Worm (Caenorhabditis elegans) whole organism, L1 larva: Measurements from ENCODE around the gene F48E8.2.

Source experiments
- F16B12.6 ChIP-seq: fragments of 150-350 bp; optimal IDR thresholded peaks from 2 replicates; lab custom pipeline; 2014; ENCODE audit warnings: missing biosample characterization, missing genetic modification characterization
- blmp-1 ChIP-seq: fragments of 150-350 bp; optimal IDR thresholded peaks from 2 replicates; lab custom pipeline; 2014; ENCODE audit warnings: missing biosample characterization, missing genetic modification characterization
- ceh-82 ChIP-seq, 3 experiments: fragments of 150-350 bp in 1 of 3; sonication (generic microtip) in 2 of 3; optimal IDR thresholded peaks; 2 replicates each; lab custom pipeline; 2014 to 2017; ENCODE audit warnings: missing biosample characterization in 3 of 3, missing genetic modification characterization in 3 of 3
- ceh-90 ChIP-seq: sonication (generic microtip); optimal IDR thresholded peaks from 2 replicates; lab custom pipeline; 2016; ENCODE audit warnings: missing genetic modification characterization, missing compliant biosample characterization
- dpl-1 ChIP-seq, 3 experiments: fragments of 150-350 bp in 2 of 3; sonication (generic microtip) in 1 of 3; optimal IDR thresholded peaks; 2 replicates each; lab custom pipeline; 2014 to 2017; ENCODE audit warnings: missing biosample characterization in 3 of 3, missing genetic modification characterization in 3 of 3, missing genetic modification reagents in 3 of 3
- dsc-1 ChIP-seq: sonication (generic microtip); optimal IDR thresholded peaks from 2 replicates; lab custom pipeline; 2016; ENCODE audit warnings: mild to moderate bottlenecking, missing genetic modification characterization, missing compliant biosample characterization
- efl-1 ChIP-seq, 4 experiments: fragments of 150-350 bp; optimal IDR thresholded peaks in 3 of 4; peaks in 1 of 4; 1 replicate in 1 of 4; 2 replicates in 3 of 4; lab custom pipeline; 2014; ENCODE audit warnings: missing biosample characterization in 2 of 4, missing genetic modification characterization in 2 of 4, missing genetic modification reagents in 2 of 4
- efl-3 ChIP-seq: fragments of 200-800 bp; sonication (Bioruptor generic); optimal IDR thresholded peaks from 2 replicates; lab custom pipeline; 2018; ENCODE audit warnings: mild to moderate bottlenecking, missing genetic modification characterization, missing compliant biosample characterization
- egl-13 ChIP-seq: sonication (generic microtip); optimal IDR thresholded peaks from 2 replicates; lab custom pipeline; 2016; ENCODE audit warnings: missing genotype, missing genetic modification reagents, missing genetic modification characterization, missing compliant biosample characterization
- fkh-8 ChIP-seq: sonication (generic microtip); optimal IDR thresholded peaks from 2 replicates; lab custom pipeline; 2016; ENCODE audit warnings: mild to moderate bottlenecking, missing genetic modification characterization, missing compliant biosample characterization
- grh-1 ChIP-seq: fragments of 200-800 bp; sonication (Bioruptor generic); IDR thresholded peaks from 2 replicates; pipeline ENCODE4 v1.3.6; 2022; ENCODE audit warnings: missing genetic modification reagents, missing genetic modification characterization, missing compliant biosample characterization
- isw-1 ChIP-seq: fragments of 200-800 bp; sonication (Bioruptor generic); IDR thresholded peaks from 2 replicates; pipeline ENCODE4 v1.3.6; 2022; ENCODE audit warnings: missing genetic modification characterization, missing compliant biosample characterization
- jun-1 ChIP-seq: fragments of 150-350 bp; optimal IDR thresholded peaks from 2 replicates; lab custom pipeline; 2014; ENCODE audit warnings: missing biosample characterization, missing genetic modification reagents, missing genetic modification characterization
- lin-13 ChIP-seq: fragments of 150-350 bp; optimal IDR thresholded peaks from 2 replicates; lab custom pipeline; 2014; ENCODE audit warnings: missing biosample characterization, missing genetic modification reagents, missing genetic modification characterization
- lin-14 ChIP-seq: fragments of 200-800 bp; sonication (Bioruptor generic); optimal IDR thresholded peaks from 2 replicates; lab custom pipeline; 2018; ENCODE audit warnings: mild to moderate bottlenecking, missing genetic modification characterization, moderate library complexity, missing compliant biosample characterization
- lin-15B ChIP-seq: fragments of 150-350 bp; sonication (generic microtip); optimal IDR thresholded peaks from 3 replicates; lab custom pipeline; 2014; ENCODE audit warnings: missing biosample characterization, missing genetic modification characterization
- lin-35 ChIP-seq, 2 experiments: fragments of 150-350 bp; optimal IDR thresholded peaks; 2 replicates each; lab custom pipeline; 2014; ENCODE audit warnings: missing biosample characterization in 2 of 2, missing genetic modification characterization in 2 of 2, missing genetic modification reagents in 2 of 2
- lsy-2 ChIP-seq, 2 experiments: fragments of 150-350 bp; optimal IDR thresholded peaks; 2 replicates each; lab custom pipeline; 2014; ENCODE audit warnings: missing biosample characterization in 2 of 2, missing genetic modification characterization in 2 of 2
- mab-9 ChIP-seq: fragments of 200-800 bp; sonication (Bioruptor generic); IDR thresholded peaks from 2 replicates; pipeline ENCODE4 v1.3.6; 2022; ENCODE audit warnings: missing genetic modification reagents, missing genetic modification characterization, missing compliant biosample characterization
- mdl-1 ChIP-seq, 2 experiments: fragments of 150-350 bp; optimal IDR thresholded peaks; 2 replicates each; lab custom pipeline; 2014 to 2017; ENCODE audit warnings: missing biosample characterization in 2 of 2, missing genetic modification characterization in 2 of 2, inconsistent platforms in 1 of 2
- mef-2 ChIP-seq: fragments of 150-350 bp; optimal IDR thresholded peaks from 2 replicates; lab custom pipeline; 2014; ENCODE audit warnings: missing biosample characterization, missing genetic modification characterization
- mep-1 ChIP-seq: fragments of 150-350 bp; optimal IDR thresholded peaks from 2 replicates; lab custom pipeline; 2014; ENCODE audit warnings: missing biosample characterization, missing genetic modification characterization
- nhr-19 ChIP-seq: fragments of 200-800 bp; sonication (Bioruptor generic); conservative IDR thresholded peaks from 2 replicates; pipeline ENCODE4 v1.3.6; 2022; ENCODE audit warnings: missing genetic modification characterization, missing compliant biosample characterization
- nhr-20 ChIP-seq: sonication (generic microtip); optimal IDR thresholded peaks from 2 replicates; lab custom pipeline; 2016; ENCODE audit warnings: mild to moderate bottlenecking, missing genetic modification characterization, missing compliant biosample characterization
- nhr-28 ChIP-seq: fragments of 150-350 bp; optimal IDR thresholded peaks from 2 replicates; lab custom pipeline; 2014; ENCODE audit warnings: missing biosample characterization, missing genetic modification characterization
- nhr-47 ChIP-seq: sonication (generic microtip); optimal IDR thresholded peaks from 2 replicates; lab custom pipeline; 2016; ENCODE audit warnings: mild to moderate bottlenecking, missing genetic modification characterization, moderate library complexity, missing compliant biosample characterization
- nhr-71 ChIP-seq: sonication (generic microtip); optimal IDR thresholded peaks from 2 replicates; lab custom pipeline; 2016; ENCODE audit warnings: mild to moderate bottlenecking, missing genetic modification characterization, moderate library complexity, missing compliant biosample characterization
- nhr-76 ChIP-seq: sonication (generic microtip); optimal IDR thresholded peaks from 2 replicates; lab custom pipeline; 2017; ENCODE audit warnings: missing biosample characterization, missing genetic modification characterization
- nhr-77 ChIP-seq: fragments of 150-350 bp; optimal IDR thresholded peaks from 2 replicates; lab custom pipeline; 2014; ENCODE audit warnings: missing biosample characterization, missing genetic modification characterization
- nhr-84 ChIP-seq: sonication (generic microtip); optimal IDR thresholded peaks from 2 replicates; lab custom pipeline; 2017; ENCODE audit warnings: missing biosample characterization, missing genetic modification characterization
- nhr-85 ChIP-seq: sonication (generic microtip); peaks from one replicate; lab custom pipeline; 2016; ENCODE audit warnings: missing genetic modification characterization, inconsistent platforms, missing compliant biosample characterization
- pqm-1 ChIP-seq: sonication (generic microtip); optimal IDR thresholded peaks from 3 replicates; lab custom pipeline; 2017; ENCODE audit warnings: missing biosample characterization, missing genetic modification characterization
- rnt-1 ChIP-seq: sonication (generic microtip); optimal IDR thresholded peaks from 2 replicates; lab custom pipeline; 2016; ENCODE audit warnings: mild to moderate bottlenecking, missing genetic modification characterization, moderate library complexity, missing compliant biosample characterization
- skn-1 ChIP-seq: fragments of 150-350 bp; optimal IDR thresholded peaks from 2 replicates; lab custom pipeline; 2014; ENCODE audit warnings: missing biosample characterization, missing genetic modification characterization
- snu-23 ChIP-seq: sonication (generic microtip); optimal IDR thresholded peaks from 2 replicates; lab custom pipeline; 2016; ENCODE audit warnings: missing genetic modification characterization, missing compliant biosample characterization
- sup-37 ChIP-seq: fragments of 200-800 bp; sonication (Bioruptor generic); optimal IDR thresholded peaks from 2 replicates; lab custom pipeline; 2018; ENCODE audit warnings: mild to moderate bottlenecking, missing genetic modification characterization, missing compliant biosample characterization
- swsn-7 ChIP-seq: sonication (generic microtip); optimal IDR thresholded peaks from 2 replicates; lab custom pipeline; 2016; ENCODE audit warnings: missing genetic modification characterization, missing compliant biosample characterization
- tbx-2 ChIP-seq: sonication (generic microtip); optimal IDR thresholded peaks from 2 replicates; lab custom pipeline; 2016; ENCODE audit warnings: missing genetic modification characterization, missing compliant biosample characterization
- unc-130 ChIP-seq: fragments of 150-350 bp; optimal IDR thresholded peaks from 2 replicates; lab custom pipeline; 2017; ENCODE audit warnings: missing biosample characterization, missing genetic modification characterization, inconsistent platforms
- unc-62 ChIP-seq: fragments of 150-350 bp; optimal IDR thresholded peaks from 2 replicates; lab custom pipeline; 2014; ENCODE audit warnings: missing biosample characterization, missing genetic modification reagents, missing genetic modification characterization
- unc-86 ChIP-seq: sonication (generic microtip); optimal IDR thresholded peaks from 2 replicates; lab custom pipeline; 2016; ENCODE audit warnings: missing genetic modification characterization, missing compliant biosample characterization
- xbp-1 ChIP-seq: sonication (generic microtip); optimal IDR thresholded peaks from 2 replicates; lab custom pipeline; 2016; ENCODE audit warnings: missing genetic modification characterization, missing compliant biosample characterization
- zip-4 ChIP-seq: fragments of 200-800 bp; sonication (Bioruptor generic); optimal IDR thresholded peaks from 2 replicates; lab custom pipeline; 2018; ENCODE audit warnings: mild to moderate bottlenecking, missing genetic modification characterization, moderate library complexity, missing compliant biosample characterization

F48E8.2 gene

DNA sequence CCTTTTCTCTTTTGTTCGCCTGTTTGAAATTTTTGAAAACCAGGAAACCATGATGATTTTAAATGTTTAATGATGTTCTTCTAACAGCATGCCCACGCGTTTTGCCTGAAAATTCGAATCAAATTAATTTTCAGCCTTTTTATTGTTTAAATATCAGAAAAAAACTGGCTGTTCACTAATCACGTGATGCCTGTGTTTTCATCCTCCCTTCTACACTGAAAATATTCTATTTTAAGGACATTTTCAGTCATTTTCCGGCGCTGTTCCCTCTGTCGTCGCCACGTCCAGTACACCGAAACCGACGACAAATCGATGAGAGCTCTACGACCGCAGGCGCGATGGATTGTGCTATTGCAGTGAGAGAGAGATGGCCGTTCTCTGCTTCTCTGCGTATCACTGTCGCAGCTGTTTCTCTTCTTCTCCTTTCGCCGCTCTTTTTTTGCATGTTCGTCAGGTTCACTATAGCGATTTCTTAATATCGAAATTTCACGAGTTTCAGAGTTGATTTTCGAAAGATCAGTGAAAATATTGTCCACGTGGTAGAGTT is 14.3 kb upstream of the F48E8.2 start, which contains the start of gene F48E8.8:
Gene F48E8.8 (minus strand): TSS at position 51 of the 547 bp plus-strand sequence.
- TF ChIP-seq mab-9 (GFP tag; lab: Robert Waterston, UW): peak; percentile 81
- peak; percentile 50 for TF ChIP-seq nhr-20
- peak; percentile 65 to 69 for TF ChIP-seq lin-35 (GFP tag; optimal IDR thresholded peaks at IDR 0.05; lab: Kevin White, UChicago)
- TF ChIP-seq mef-2 (tag; lab: Kevin White, UChicago): no peak
- TF ChIP-seq nhr-76 (tag; lab: Kevin White, UChicago): no peak
- peak; percentile 9 to 58 (median 49) for TF ChIP-seq ceh-82 (tag; optimal IDR thresholded peaks at IDR 0.05; lab: Kevin White, UChicago)
- TF ChIP-seq efl-1 (optimal IDR thresholded peaks at IDR 0.05; lab: Kevin White, UChicago): peak; percentile 77 to 83
- peak; percentile 65 to 96 for TF ChIP-seq efl-1 (GFP tag; optimal IDR thresholded peaks at IDR 0.05 in 1 of 2; lab: Kevin White, UChicago)
- no peak for TF ChIP-seq grh-1 (GFP tag; lab: Robert Waterston, UW)
- no peak for TF ChIP-seq ceh-90 (tag; lab: Kevin White, UChicago)
- peak; percentile 79 for TF ChIP-seq F16B12.6 (tag; lab: Kevin White, UChicago)
- TF ChIP-seq rnt-1 (tag; lab: Kevin White, UChicago): peak; percentile 83
- TF ChIP-seq pqm-1: no peak
- TF ChIP-seq lin-15B: peak; percentile 19
- TF ChIP-seq skn-1 (tag; lab: Kevin White, UChicago): peak; percentile 55
- 0 out of 2 replicates have a peak, but pooled peaks have one; percentile 36 for TF ChIP-seq nhr-19 (GFP tag; lab: Robert Waterston, UW)
- TF ChIP-seq unc-62 (GFP tag; lab: Kevin White, UChicago): no peak
- TF ChIP-seq nhr-77: peak; percentile 14
- no peak for TF ChIP-seq efl-3 (GFP tag; lab: Kevin White, UChicago)
- peak; percentile 30 for TF ChIP-seq mep-1 (tag; lab: Kevin White, UChicago)
- no peak for TF ChIP-seq nhr-28
- TF ChIP-seq zip-4 (GFP tag; lab: Kevin White, UChicago): no peak
- peak; percentile 66 for TF ChIP-seq snu-23 (GFP tag; lab: Kevin White, UChicago)
- TF ChIP-seq sup-37 (GFP tag; lab: Kevin White, UChicago): no peak
- peak; percentile 35 for TF ChIP-seq unc-130 (tag; lab: Kevin White, UChicago)
- TF ChIP-seq lin-14 (GFP tag; lab: Kevin White, UChicago): peak; percentile 80
- peak; percentile 70 for TF ChIP-seq nhr-85 (tag; lab: Kevin White, UChicago)
- TF ChIP-seq lin-13 (GFP tag; lab: Kevin White, UChicago): no peak
- TF ChIP-seq swsn-7 (tag; lab: Kevin White, UChicago): peak; percentile 56
- TF ChIP-seq egl-13 (tag; lab: Kevin White, UChicago): no peak
- TF ChIP-seq nhr-84: no peak
- peak; percentile 3 for TF ChIP-seq jun-1 (tag; lab: Kevin White, UChicago)
- peak; percentile 74 for TF ChIP-seq nhr-71 (tag; lab: Kevin White, UChicago)
- TF ChIP-seq dsc-1 (tag; lab: Kevin White, UChicago): peak; percentile 46
- TF ChIP-seq mdl-1 (tag; optimal IDR thresholded peaks at IDR 0.05; lab: Kevin White, UChicago): peak in 1 of 2 experiments; percentile 34
- TF ChIP-seq tbx-2 (tag; lab: Kevin White, UChicago): peak; percentile 81
- peak; percentile 67 for TF ChIP-seq fkh-8
- peak; percentile 33 for TF ChIP-seq isw-1 (GFP tag; lab: Robert Waterston, UW)
- TF ChIP-seq dpl-1 (GFP tag; optimal IDR thresholded peaks at IDR 0.05; lab: Kevin White, UChicago): peak; percentile 34 to 63 (median 62)
- TF ChIP-seq xbp-1: peak; percentile 32
- TF ChIP-seq unc-86: peak; percentile 15
- no peak for TF ChIP-seq blmp-1 (tag; lab: Kevin White, UChicago)
- TF ChIP-seq lsy-2 (tag; optimal IDR thresholded peaks at IDR 0.05; lab: Kevin White, UChicago): peak; percentile 73 to 85
- TF ChIP-seq nhr-47: peak; percentile 69
- TF ChIP-seq, all 84 proteins: peak for 29
